Worm (Caenorhabditis elegans): Measurements from ENCODE around the gene T27A1.3.

DNA sequence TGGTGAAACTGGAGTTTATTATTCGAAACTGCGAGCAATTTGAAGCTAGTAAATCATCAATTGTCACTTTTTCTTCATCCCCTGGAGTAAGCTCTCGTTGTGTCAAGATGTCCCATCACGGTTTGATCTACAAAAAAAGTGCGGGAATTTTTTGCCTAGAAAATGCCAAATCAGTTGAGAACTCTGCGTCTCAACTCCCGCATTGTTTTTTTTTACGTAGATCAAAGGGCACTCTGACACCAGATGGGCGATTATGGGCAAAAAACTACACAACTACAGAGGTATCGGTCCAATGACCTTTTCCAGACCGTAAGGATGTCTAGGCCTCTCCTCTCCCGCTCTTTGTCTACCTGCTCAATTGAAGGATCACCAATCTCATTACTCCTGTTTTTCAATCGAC lies 52.2 kb downstream of the T27A1.3 start, which contains the start of gene fbxb-34:
- TF ChIP-seq cog-1 (tag; optimal IDR thresholded peaks at IDR 0.05) (no peak), flt-1 (GFP tag; IDR thresholded peaks at IDR 0.05) (no peak), tab-1 (GFP tag; IDR thresholded peaks at IDR 0.05) (no peak)

Measured in whole organism, midembryonic.